Fruit fly (Drosophila melanogaster): ENCODE measurements around the gene LManII.

Gene LManII

DNA sequence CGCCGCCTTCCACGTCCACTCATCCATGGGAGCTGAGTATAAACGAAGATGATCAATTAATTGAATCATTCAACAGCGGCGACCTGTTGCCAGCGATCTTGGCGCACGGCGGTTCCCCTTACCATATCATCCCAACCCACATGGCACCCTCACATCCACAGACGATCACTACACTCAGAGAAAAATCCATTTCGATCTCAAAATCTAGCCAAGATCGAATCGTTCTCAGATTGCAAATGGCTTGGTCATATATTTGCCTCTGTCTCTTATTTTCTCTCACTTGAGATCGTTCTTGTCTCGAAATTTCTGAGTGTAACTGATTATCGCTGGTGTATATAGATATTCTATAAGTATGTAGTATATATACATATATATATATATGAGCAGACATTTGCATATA, 10.9 kb downstream of the LManII start (continued):
- TF ChIP-seq CG10209 (GFP tag; optimal IDR thresholded peaks at IDR 0.05) (peak; percentile 39), CG11456 (GFP tag; IDR thresholded peaks at IDR 0.05) (peak; percentile 81), CG1832 (GFP tag; optimal IDR thresholded peaks at IDR 0.05) (no peak), CG6683 (GFP tag; optimal IDR thresholded peaks at IDR 0.05) (no peak), hb (GFP tag; IDR thresholded peaks at IDR 0.05; ENCODE audit: partially characterized antibody) (no peak), Dref (GFP tag; IDR thresholded peaks at IDR 0.05) (no peak), pan (optimal IDR thresholded peaks at IDR 0.05) (no peak), pan (GFP tag; optimal IDR thresholded peaks at IDR 0.05 in 1 of 2, IDR thresholded peaks at IDR 0.05 in 1 of 2) (peak in 1 of 2 experiments; percentile 71), CG18599 (GFP tag; optimal IDR thresholded peaks at IDR 0.05) (peak; percentile 47), lilli (GFP tag; optimal IDR thresholded peaks at IDR 0.05) (peak; percentile 52), scrt (GFP tag; optimal IDR thresholded peaks at IDR 0.05) (peak; percentile 23), NC2α (GFP tag; optimal IDR thresholded peaks at IDR 0.05) (no peak), Elba2 (GFP tag; optimal IDR thresholded peaks at IDR 0.05) (no peak), CG9727 (GFP tag; optimal IDR thresholded peaks at IDR 0.05) (peak; percentile 26), tgo (GFP tag; IDR thresholded peaks at IDR 0.05) (peak; percentile 72; the same call in 2 of the 3 replicates), eyg (GFP tag; optimal IDR thresholded peaks at IDR 0.05) (no peak), CG33557 (GFP tag; optimal IDR thresholded peaks at IDR 0.05) (no peak), CG18476 (GFP tag; optimal IDR thresholded peaks at IDR 0.05) (no peak), CG12769 (tag; optimal IDR thresholded peaks at IDR 0.05) (peak; percentile 71), CG15269 (tag; optimal IDR thresholded peaks at IDR 0.05) (peak; percentile 72), CG3838 (GFP tag; optimal IDR thresholded peaks at IDR 0.05) (no peak), lmd (GFP tag; IDR thresholded peaks at IDR 0.05) (peak; percentile 71; the same call in 1 of the 2 replicates), tx (GFP tag; optimal IDR thresholded peaks at IDR 0.05) (no peak), CG10462 (GFP tag; optimal IDR thresholded peaks at IDR 0.05) (no peak), CG11247 (GFP tag; IDR thresholded peaks at IDR 0.05) (peak; percentile 55; the same call in 1 of the 2 replicates), ewg (GFP tag; optimal IDR thresholded peaks at IDR 0.05) (no peak), CG7271 (tag; optimal IDR thresholded peaks at IDR 0.05) (no peak), Max (GFP tag; optimal IDR thresholded peaks at IDR 0.05) (no peak), sqz (GFP tag; optimal IDR thresholded peaks at IDR 0.05) (peak; percentile 1), Dll (GFP tag; IDR thresholded peaks at IDR 0.05; ENCODE audit: partially characterized antibody) (no peak), en (GFP tag; optimal IDR thresholded peaks at IDR 0.05) (no peak), tna (GFP tag; IDR thresholded peaks at IDR 0.05; ENCODE audit: partially characterized antibody) (no peak), CG13296 (GFP tag; optimal IDR thresholded peaks at IDR 0.05) (peak; percentile 52), CG17359 (tag; optimal IDR thresholded peaks at IDR 0.05) (peak; percentile 67), gcm2 (GFP tag; optimal IDR thresholded peaks at IDR 0.05) (no peak), HLH3B (GFP tag; IDR thresholded peaks at IDR 0.05) (peak; percentile 75), gsb-n (tag; optimal IDR thresholded peaks at IDR 0.05) (peak; percentile 23), Doc2 (GFP tag; IDR thresholded peaks at IDR 0.05) (no peak), Dp (GFP tag; optimal IDR thresholded peaks at IDR 0.05) (no peak), kah (GFP tag; optimal IDR thresholded peaks at IDR 0.05) (peak; percentile 90), bsh (GFP tag; optimal IDR thresholded peaks at IDR 0.05) (peak in 1 of 2 experiments; percentile 68), CG11085 (GFP tag; IDR thresholded peaks at IDR 0.05) (no peak; the same call in 1 of the 2 replicates), CG1233 (GFP tag; optimal IDR thresholded peaks at IDR 0.05) (no peak), croc (GFP tag; conservative IDR thresholded peaks at IDR 0.05) (0 out of 3 replicates have a peak, but pooled peaks have one; percentile 14), CG16779 (GFP tag; IDR thresholded peaks at IDR 0.05) (no peak), CG10565 (GFP tag; optimal IDR thresholded peaks at IDR 0.05) (no peak), Poxn (GFP tag; IDR thresholded peaks at IDR 0.05) (no peak), ham (GFP tag; IDR thresholded peaks at IDR 0.05) (no peak), nerfin-2 (GFP tag; IDR thresholded peaks at IDR 0.05; ENCODE audit: partially characterized antibody) (no peak), CG14710 (tag; optimal IDR thresholded peaks at IDR 0.05) (peak; percentile 7)

All from whole organism, embryonic.